Worm (Caenorhabditis elegans) whole organism, L3 larva: ENCODE results near the gene Y57E12B.4.
A peak's percentile ranks its signal among the peaks of the same experiment; 100 is the strongest.

ENCODE experiments used
- aly-2 ChIP-seq: fragments of 150-350 bp; optimal IDR thresholded peaks from 2 replicates; lab custom pipeline; 2014; ENCODE audit warnings: missing biosample characterization, missing genetic modification characterization
- ama-1 ChIP-seq: fragments of 150-350 bp; optimal IDR thresholded peaks from 2 replicates; lab custom pipeline; 2018
- ceh-82 ChIP-seq: fragments of 150-350 bp; optimal IDR thresholded peaks from 2 replicates; lab custom pipeline; 2014; ENCODE audit warnings: missing biosample characterization, missing genetic modification characterization
- elt-3 ChIP-seq, 3 experiments: fragments of 150-350 bp in 1 of 3; sonication (generic microtip) in 2 of 3; optimal IDR thresholded peaks; 2 replicates in 2 of 3; 4 replicates in 1 of 3; lab custom pipeline; 2014 to 2017; ENCODE audit warnings: missing biosample characterization in 3 of 3, missing genetic modification characterization in 3 of 3
- eor-1 ChIP-seq, 2 experiments: fragments of 150-350 bp; optimal IDR thresholded peaks; 2 replicates each; lab custom pipeline; 2014 to 2018; ENCODE audit warnings: missing biosample characterization in 2 of 2, missing genetic modification characterization in 2 of 2
- fkh-10 ChIP-seq: sonication (generic microtip); optimal IDR thresholded peaks from 2 replicates; lab custom pipeline; 2017; ENCODE audit warnings: missing biosample characterization, missing genetic modification reagents, missing genetic modification characterization
- fos-1 ChIP-seq: fragments of 150-350 bp; optimal IDR thresholded peaks from 2 replicates; lab custom pipeline; 2014; ENCODE audit warnings: missing biosample characterization, missing genetic modification characterization
- lsy-12 ChIP-seq: sonication (generic microtip); optimal IDR thresholded peaks from 2 replicates; lab custom pipeline; 2016; ENCODE audit warnings: mild to moderate bottlenecking, missing genetic modification characterization, missing compliant biosample characterization
- mdl-1 ChIP-seq: fragments of 150-350 bp; optimal IDR thresholded peaks from 2 replicates; lab custom pipeline; 2014; ENCODE audit warnings: missing biosample characterization, missing genetic modification characterization
- mml-1 ChIP-seq: fragments of 150-350 bp; sonication (generic microtip); optimal IDR thresholded peaks from 3 replicates; lab custom pipeline; 2014; ENCODE audit warnings: missing biosample characterization, missing genetic modification characterization
- nhr-237 ChIP-seq: fragments of 150-350 bp; optimal IDR thresholded peaks from 2 replicates; lab custom pipeline; 2014; ENCODE audit warnings: missing biosample characterization, missing genetic modification characterization
- nhr-25 ChIP-seq: sonication (generic microtip); optimal IDR thresholded peaks from 2 replicates; lab custom pipeline; 2017; ENCODE audit warnings: missing biosample characterization, missing genetic modification characterization
- nhr-28 ChIP-seq: fragments of 150-350 bp; optimal IDR thresholded peaks from 2 replicates; lab custom pipeline; 2014; ENCODE audit warnings: missing biosample characterization, missing genetic modification characterization
- nhr-76 ChIP-seq: fragments of 150-350 bp; sonication (generic microtip); optimal IDR thresholded peaks from 5 replicates; lab custom pipeline; 2014; ENCODE audit warnings: missing biosample characterization, missing genetic modification characterization
- pqm-1 ChIP-seq: fragments of 150-350 bp; optimal IDR thresholded peaks from 2 replicates; lab custom pipeline; 2017; ENCODE audit warnings: missing biosample characterization, missing genetic modification characterization, inconsistent platforms
- tbx-2 ChIP-seq: sonication (generic microtip); optimal IDR thresholded peaks from 2 replicates; lab custom pipeline; 2016; ENCODE audit warnings: mild to moderate bottlenecking, missing genetic modification characterization, missing compliant biosample characterization
- unc-39 ChIP-seq: sonication (generic microtip); optimal IDR thresholded peaks from 4 replicates; lab custom pipeline; 2017; ENCODE audit warnings: missing biosample characterization, missing genetic modification characterization

Gene Y57E12B.4

ce11 chrV:6900173-6900638 is 47.1 kb downstream of the Y57E12B.4 start, which contains the start of gene odc-1:
Gene odc-1, minus strand, starts transcription at chrV:6900223.
- TF ChIP-seq pqm-1 (tag; lab: Kevin White, UChicago) (peak; percentile 63), lsy-12 (tag; lab: Kevin White, UChicago) (no peak), mdl-1 (tag; lab: Kevin White, UChicago) (no peak)

ce11 chrV:6896700-6897099 is 50.6 kb downstream of the Y57E12B.4 start, which contains the start of gene K11C4.1:
Gene K11C4.1, plus strand, starts transcription at chrV:6897000.
- TF ChIP-seq lsy-12 (tag; lab: Kevin White, UChicago): no peak
- no peak for TF ChIP-seq ama-1 (lab: Kevin White, UChicago)
- TF ChIP-seq aly-2: no peak
- TF ChIP-seq mml-1: no peak
- no peak for TF ChIP-seq nhr-237 (tag; lab: Kevin White, UChicago)
- no peak for TF ChIP-seq unc-39 (tag; lab: Kevin White, UChicago)
- no peak for TF ChIP-seq nhr-25
- TF ChIP-seq elt-3 (tag; optimal IDR thresholded peaks at IDR 0.05; lab: Kevin White, UChicago): no peak
- no peak for TF ChIP-seq nhr-76
- no peak for TF ChIP-seq fos-1 (tag; lab: Kevin White, UChicago)
- TF ChIP-seq fkh-10 (GFP tag; lab: Kevin White, UChicago): no peak
- TF ChIP-seq nhr-28 (tag; lab: Kevin White, UChicago): no peak
- TF ChIP-seq ceh-82 (tag; lab: Kevin White, UChicago): no peak
- TF ChIP-seq tbx-2 (tag; lab: Kevin White, UChicago): no peak
- TF ChIP-seq eor-1 (tag; optimal IDR thresholded peaks at IDR 0.05; lab: Kevin White, UChicago): no peak
